Worm (Caenorhabditis elegans): ENCODE data around the gene K02D10.3.

The K02D10.3 gene

DNA sequence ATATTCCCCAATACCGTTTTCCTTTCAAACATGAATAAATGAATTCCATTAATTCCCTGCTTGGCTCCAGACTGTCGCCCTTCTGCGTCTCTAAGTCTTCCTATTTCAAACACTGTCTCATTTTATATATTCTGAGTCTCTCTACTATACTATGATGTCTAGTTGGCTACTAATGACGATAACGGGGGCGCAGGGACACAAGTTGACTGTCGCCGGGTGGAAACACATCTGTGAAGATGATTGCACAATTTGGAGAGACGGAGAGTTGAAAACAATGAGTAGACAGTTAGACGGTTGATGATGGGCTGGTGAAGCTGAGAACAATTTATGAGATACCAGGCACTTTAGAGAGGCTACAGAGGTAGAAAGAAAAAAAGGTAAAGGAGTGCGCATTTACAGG lies 22.3 kb downstream of the K02D10.3 start, which contains the start of gene sma-2 (continued):
- TF ChIP-seq hif-1 (tag; optimal IDR thresholded peaks at IDR 0.05): peak in 1 of 2 experiments; percentile 50
- no peak for TF ChIP-seq madf-5 (GFP tag; IDR thresholded peaks at IDR 0.05)
- peak in 1 of 2 experiments; percentile 14 for TF ChIP-seq unc-62 (GFP tag; optimal IDR thresholded peaks at IDR 0.05 in 1 of 2)
- TF ChIP-seq unc-62 (tag; optimal IDR thresholded peaks at IDR 0.05): no peak
- TF ChIP-seq ceh-20 (GFP tag; IDR thresholded peaks at IDR 0.05): no peak
- TF ChIP-seq spr-1 (tag; optimal IDR thresholded peaks at IDR 0.05): peak; percentile 19
- TF ChIP-seq mdt-29 (GFP tag; IDR thresholded peaks at IDR 0.05): no peak
- peak; percentile 66 for TF ChIP-seq tra-1 (GFP tag; IDR thresholded peaks at IDR 0.05)
- no peak for TF ChIP-seq F37D6.2 (tag; optimal IDR thresholded peaks at IDR 0.05)
- TF ChIP-seq daf-16 (GFP tag; optimal IDR thresholded peaks at IDR 0.05): peak in 1 of 2 experiments; percentile 74
- TF ChIP-seq daf-16 (tag; optimal IDR thresholded peaks at IDR 0.05): peak; percentile 95
- TF ChIP-seq fos-1 (tag; optimal IDR thresholded peaks at IDR 0.05): no peak
- TF ChIP-seq R02D3.7 (tag; optimal IDR thresholded peaks at IDR 0.05): no peak
- no peak for TF ChIP-seq zfp-2 (tag; optimal IDR thresholded peaks at IDR 0.05)
- no peak for TF ChIP-seq dmd-9 (GFP tag; IDR thresholded peaks at IDR 0.05)
- no peak for TF ChIP-seq snpc-4 (tag; optimal IDR thresholded peaks at IDR 0.05)
- TF ChIP-seq Y48G9A.11 (GFP tag; IDR thresholded peaks at IDR 0.05): no peak
- TF ChIP-seq tag-97 (GFP tag; IDR thresholded peaks at IDR 0.05): no peak
- no peak for TF ChIP-seq zag-1 (tag; optimal IDR thresholded peaks at IDR 0.05)
- no peak for TF ChIP-seq nhr-25 (tag; optimal IDR thresholded peaks at IDR 0.05; ENCODE audit: borderline replicate concordance, insufficient read depth)
- no peak for TF ChIP-seq set-16 (GFP tag; IDR thresholded peaks at IDR 0.05)
- no peak for TF ChIP-seq vab-7 (GFP tag; IDR thresholded peaks at IDR 0.05)
- TF ChIP-seq dve-1 (tag; optimal IDR thresholded peaks at IDR 0.05; ENCODE audit: insufficient read depth): peak; percentile 98
- TF ChIP-seq nhr-77 (tag; optimal IDR thresholded peaks at IDR 0.05): peak; percentile 79
- TF ChIP-seq zip-2 (tag; optimal IDR thresholded peaks at IDR 0.05): peak; percentile 40
- TF ChIP-seq zip-11 (GFP tag; IDR thresholded peaks at IDR 0.05): no peak
- no peak for TF ChIP-seq unc-130 (GFP tag; optimal IDR thresholded peaks at IDR 0.05)
- TF ChIP-seq nhr-11 (tag; optimal IDR thresholded peaks at IDR 0.05): no peak
- TF ChIP-seq skn-1 (tag; optimal IDR thresholded peaks at IDR 0.05): no peak
- TF ChIP-seq dmd-8 (GFP tag; IDR thresholded peaks at IDR 0.05): no peak
- TF ChIP-seq mxl-3 (GFP tag; optimal IDR thresholded peaks at IDR 0.05): no peak
- TF ChIP-seq nhr-28 (tag; optimal IDR thresholded peaks at IDR 0.05): peak; percentile 94
- no peak for TF ChIP-seq egl-27 (tag; optimal IDR thresholded peaks at IDR 0.05)
- peak; percentile 84 for TF ChIP-seq nhr-48 (tag; optimal IDR thresholded peaks at IDR 0.05)
- no peak for TF ChIP-seq unc-39 (tag; optimal IDR thresholded peaks at IDR 0.05)
- TF ChIP-seq ztf-11 (tag; optimal IDR thresholded peaks at IDR 0.05): no peak
- TF ChIP-seq fkh-10 (GFP tag; optimal IDR thresholded peaks at IDR 0.05): no peak
- no peak for TF ChIP-seq nhr-76 (tag; optimal IDR thresholded peaks at IDR 0.05)
- peak in 1 of 2 experiments; percentile 68 for TF ChIP-seq mdl-1 (tag; optimal IDR thresholded peaks at IDR 0.05)
- no peak for TF ChIP-seq arid-1 (GFP tag; conservative IDR thresholded peaks at IDR 0.05)
- TF ChIP-seq lin-38 (GFP tag; IDR thresholded peaks at IDR 0.05): peak; percentile 32; the same call in 1 of the 2 replicates
- TF ChIP-seq duxl-1 (tag; optimal IDR thresholded peaks at IDR 0.05; ENCODE audit: poor library complexity): no peak
- TF ChIP-seq lin-29 (GFP tag; IDR thresholded peaks at IDR 0.05): no peak
- no peak for TF ChIP-seq sdz-12 (GFP tag; optimal IDR thresholded peaks at IDR 0.05)
- TF ChIP-seq aly-2 (tag; optimal IDR thresholded peaks at IDR 0.05): no peak
- TF ChIP-seq hlh-11 (tag; optimal IDR thresholded peaks at IDR 0.05): peak; percentile 99
- no peak for TF ChIP-seq Y75B8A.6 (GFP tag; IDR thresholded peaks at IDR 0.05)
- no peak for TF ChIP-seq lir-3 (tag; optimal IDR thresholded peaks at IDR 0.05)
- TF ChIP-seq F49E8.2 (tag; optimal IDR thresholded peaks at IDR 0.05; ENCODE audit: borderline replicate concordance): no peak
- no peak for TF ChIP-seq spr-3 (GFP tag; optimal IDR thresholded peaks at IDR 0.05)
- TF ChIP-seq T20F7.1 (GFP tag; optimal IDR thresholded peaks at IDR 0.05): peak; percentile 75
- no peak for TF ChIP-seq attf-4 (tag; optimal IDR thresholded peaks at IDR 0.05)
- peak; percentile 80 for TF ChIP-seq lin-1 (GFP tag; IDR thresholded peaks at IDR 0.05)

Data from whole organism, L4 larva.